Fruit fly (Drosophila melanogaster): ENCODE data around the gene CG42579.
"Not testable (repeated sequence)": the region's sequence is repeated elsewhere in the genome, so short reads cannot be mapped to it uniquely, and the experiment has no call there.

DNA sequence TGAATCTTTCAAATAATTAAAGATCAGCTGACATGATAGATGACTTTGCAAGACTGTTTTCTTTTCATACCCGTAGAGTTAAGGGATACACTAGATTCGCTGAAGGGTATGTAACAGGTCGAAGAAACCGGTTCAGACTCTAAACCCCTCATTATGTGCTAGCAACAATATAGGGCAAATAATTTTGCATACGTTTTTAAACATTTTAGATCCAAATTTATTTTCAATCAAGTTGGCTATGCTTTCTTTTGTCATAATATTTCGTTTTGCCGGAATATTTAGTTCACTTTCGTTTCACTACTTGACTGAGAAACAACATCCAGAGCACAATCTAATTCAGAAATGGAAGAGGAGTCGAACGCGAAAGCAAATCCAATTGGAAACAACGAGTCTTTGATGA is 46.6 kb downstream of the CG42579 start, which contains the start of gene CG42580:
- TF ChIP-seq h, Myc, Sin3A (optimal IDR thresholded peaks at IDR 0.05): not testable (repeated sequence)
